Worm (Caenorhabditis elegans) whole organism, L2 larva: ENCODE measurements around the gene Y49F6B.9.

Experiments used
- R02D3.7 ChIP-seq: fragments of 150-350 bp; optimal IDR thresholded peaks from 2 replicates; lab custom pipeline; 2014; ENCODE audit warnings: missing biosample characterization, missing genetic modification characterization
- Y55F3AM.14 ChIP-seq: fragments of 200-800 bp; sonication (Bioruptor generic); optimal IDR thresholded peaks from 2 replicates; lab custom pipeline; 2018; ENCODE audit warnings: mild to moderate bottlenecking, missing genetic modification characterization, missing compliant biosample characterization
- ZK546.5 ChIP-seq: sonication (generic microtip); optimal IDR thresholded peaks from 2 replicates; lab custom pipeline; 2017; ENCODE audit warnings: missing biosample characterization, missing genetic modification characterization
- lsy-2 ChIP-seq, 2 experiments: fragments of 150-350 bp in 1 of 2; sonication (generic microtip) in 1 of 2; optimal IDR thresholded peaks; 2 replicates each; lab custom pipeline; 2014 to 2017; ENCODE audit warnings: missing biosample characterization in 2 of 2, missing genetic modification characterization in 2 of 2
- mdl-1 ChIP-seq, 2 experiments: fragments of 150-350 bp in 1 of 2; sonication (generic microtip) in 1 of 2; optimal IDR thresholded peaks; 2 replicates each; lab custom pipeline; 2017; ENCODE audit warnings: missing biosample characterization in 2 of 2, missing genetic modification characterization in 2 of 2
- nhr-25 ChIP-seq: fragments of 150-350 bp; sonication (generic microtip); optimal IDR thresholded peaks from 3 replicates; lab custom pipeline; 2014; ENCODE audit warnings: missing biosample characterization, missing genetic modification characterization
- unc-62 ChIP-seq: fragments of 150-350 bp; optimal IDR thresholded peaks from 2 replicates; lab custom pipeline; 2014; ENCODE audit warnings: missing biosample characterization, missing genetic modification reagents, missing genetic modification characterization
- zag-1 ChIP-seq: fragments of 150-350 bp; optimal IDR thresholded peaks from 2 replicates; lab custom pipeline; 2014; ENCODE audit warnings: missing biosample characterization, missing genetic modification characterization
- ztf-11 ChIP-seq: sonication (generic microtip); optimal IDR thresholded peaks from 2 replicates; lab custom pipeline; 2017; ENCODE audit warnings: missing biosample characterization, missing genetic modification characterization

- TF ChIP-seq Y55F3AM.14 (no peak), unc-62 (GFP tag; lab: Kevin White, UChicago) (no peak), mdl-1 (tag; optimal IDR thresholded peaks at IDR 0.05; lab: Kevin White, UChicago) (no peak), ZK546.5 (tag; lab: Kevin White, UChicago) (no peak), R02D3.7 (no peak), zag-1 (no peak), lsy-2 (tag; optimal IDR thresholded peaks at IDR 0.05; lab: Kevin White, UChicago) (peak in 1 of 2 experiments; percentile 37), nhr-25 (tag; lab: Kevin White, UChicago) (no peak), ztf-11 (no peak)
These were observed 17.0 kb downstream of the Y49F6B.9 start, which contains the start of gene smu-2 for ce11 chrII:3482231-3482630.
